Worm (Caenorhabditis elegans) whole organism, L4 larva: ENCODE measurements around the gene strm-1.
A peak's percentile ranks its signal among the peaks of the same experiment; 100 is the strongest.

Experiments
- ZK546.5 ChIP-seq, 2 experiments: sonication (generic microtip); optimal IDR thresholded peaks; 2 replicates each; lab custom pipeline; 2017; ENCODE audit warnings: missing biosample characterization in 2 of 2, missing genetic modification characterization in 2 of 2
- ama-1 ChIP-seq: fragments of 150-350 bp; optimal IDR thresholded peaks from 2 replicates; lab custom pipeline; 2014; ENCODE audit warnings: inconsistent platforms, mixed read lengths
- ceh-28 ChIP-seq: fragments of 150-350 bp; optimal IDR thresholded peaks from 2 replicates; lab custom pipeline; 2014; ENCODE audit warnings: missing biosample characterization, missing genetic modification reagents, missing genetic modification characterization
- ces-1 ChIP-seq: fragments of 150-350 bp; sonication (generic microtip); optimal IDR thresholded peaks from 4 replicates; lab custom pipeline; 2014; ENCODE audit warnings: missing biosample characterization, missing genetic modification reagents, missing genetic modification characterization
- daf-12 ChIP-seq: fragments of 150-350 bp; optimal IDR thresholded peaks from 2 replicates; lab custom pipeline; 2014; ENCODE audit warnings: missing biosample characterization, missing genetic modification reagents, missing genetic modification characterization
- fkh-10 ChIP-seq: fragments of 150-350 bp; optimal IDR thresholded peaks from 2 replicates; lab custom pipeline; 2014; ENCODE audit warnings: missing biosample characterization, missing genetic modification reagents, missing genetic modification characterization
- hlh-30 ChIP-seq: sonication (generic microtip); optimal IDR thresholded peaks from 2 replicates; lab custom pipeline; 2017; ENCODE audit warnings: antibody characterized with exemption, mild to moderate bottlenecking, missing genetic modification characterization, missing compliant biosample characterization; ENCODE audit not compliant: insufficient read depth
- jun-1 ChIP-seq: fragments of 150-350 bp; optimal IDR thresholded peaks from 2 replicates; lab custom pipeline; 2014; ENCODE audit warnings: missing biosample characterization, missing genetic modification reagents, missing genetic modification characterization
- lin-15B ChIP-seq: fragments of 150-350 bp; sonication (generic microtip); optimal IDR thresholded peaks from 3 replicates; lab custom pipeline; 2014; ENCODE audit warnings: missing biosample characterization, missing genetic modification characterization
- lin-39 ChIP-seq: fragments of 150-350 bp; optimal IDR thresholded peaks from 2 replicates; lab custom pipeline; 2014; ENCODE audit warnings: missing biosample characterization, missing genetic modification reagents, missing genetic modification characterization
- lir-3 ChIP-seq: sonication (generic microtip); optimal IDR thresholded peaks from 2 replicates; lab custom pipeline; 2016; ENCODE audit warnings: mild to moderate bottlenecking, missing genetic modification characterization, missing compliant biosample characterization
- mdl-1 ChIP-seq, 2 experiments: fragments of 150-350 bp in 1 of 2; sonication (generic microtip) in 1 of 2; optimal IDR thresholded peaks; 2 replicates each; lab custom pipeline; 2014 to 2017; ENCODE audit warnings: missing biosample characterization in 2 of 2, missing genetic modification characterization in 2 of 2
- nhr-237 ChIP-seq: sonication (generic microtip); optimal IDR thresholded peaks from 2 replicates; lab custom pipeline; 2017; ENCODE audit warnings: missing biosample characterization, missing genetic modification characterization
- nhr-77 ChIP-seq: fragments of 150-350 bp; optimal IDR thresholded peaks from 2 replicates; lab custom pipeline; 2014; ENCODE audit warnings: missing biosample characterization, missing genetic modification characterization

DNA sequence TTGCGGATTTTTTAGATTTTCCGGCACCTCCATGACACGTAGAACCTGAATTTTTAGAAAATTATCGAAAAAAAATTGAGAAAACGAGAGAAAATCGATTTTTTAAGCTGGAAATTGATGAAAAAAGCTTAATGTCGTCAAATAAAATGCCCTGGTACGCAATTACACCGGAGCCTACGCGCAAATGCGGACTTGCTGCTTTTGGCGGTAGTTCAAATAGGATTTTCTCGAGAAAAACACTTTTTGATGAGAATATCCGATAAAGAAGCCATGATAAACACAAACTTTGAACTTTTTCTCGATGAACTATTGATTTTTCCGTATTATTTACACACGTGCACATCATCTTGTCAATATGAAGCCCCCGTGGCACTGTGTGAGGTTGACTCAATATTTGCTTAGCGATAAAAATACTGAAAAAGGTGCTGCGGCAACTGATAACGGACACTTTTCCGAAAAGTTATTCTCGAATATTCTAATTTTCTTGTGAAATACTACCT lies 16.3 kb downstream of the strm-1 start, which contains the start of the genes W04B5.5 and W04B5.3:
- TF ChIP-seq ces-1 (no peak), fkh-10 (no peak), ama-1 (lab: Kevin White, UChicago) (no peak), hlh-30 (tag; lab: Kevin White, UChicago) (peak; percentile 41), ceh-28 (tag; lab: Kevin White, UChicago) (no peak), lin-39 (tag; lab: Kevin White, UChicago) (no peak), mdl-1 (tag; optimal IDR thresholded peaks at IDR 0.05; lab: Kevin White, UChicago) (peak in 1 of 2 experiments; percentile 51), lin-15B (tag; lab: Kevin White, UChicago) (no peak), nhr-237 (tag; lab: Kevin White, UChicago) (no peak), lir-3 (tag; lab: Kevin White, UChicago) (no peak), jun-1 (no peak), daf-12 (tag; lab: Kevin White, UChicago) (no peak), ZK546.5 (tag; optimal IDR thresholded peaks at IDR 0.05; lab: Kevin White, UChicago) (no peak), nhr-77 (tag; lab: Kevin White, UChicago) (no peak)
